Worm (Caenorhabditis elegans): Measurements from ENCODE around the gene pap-3.

Gene pap-3

DNA sequence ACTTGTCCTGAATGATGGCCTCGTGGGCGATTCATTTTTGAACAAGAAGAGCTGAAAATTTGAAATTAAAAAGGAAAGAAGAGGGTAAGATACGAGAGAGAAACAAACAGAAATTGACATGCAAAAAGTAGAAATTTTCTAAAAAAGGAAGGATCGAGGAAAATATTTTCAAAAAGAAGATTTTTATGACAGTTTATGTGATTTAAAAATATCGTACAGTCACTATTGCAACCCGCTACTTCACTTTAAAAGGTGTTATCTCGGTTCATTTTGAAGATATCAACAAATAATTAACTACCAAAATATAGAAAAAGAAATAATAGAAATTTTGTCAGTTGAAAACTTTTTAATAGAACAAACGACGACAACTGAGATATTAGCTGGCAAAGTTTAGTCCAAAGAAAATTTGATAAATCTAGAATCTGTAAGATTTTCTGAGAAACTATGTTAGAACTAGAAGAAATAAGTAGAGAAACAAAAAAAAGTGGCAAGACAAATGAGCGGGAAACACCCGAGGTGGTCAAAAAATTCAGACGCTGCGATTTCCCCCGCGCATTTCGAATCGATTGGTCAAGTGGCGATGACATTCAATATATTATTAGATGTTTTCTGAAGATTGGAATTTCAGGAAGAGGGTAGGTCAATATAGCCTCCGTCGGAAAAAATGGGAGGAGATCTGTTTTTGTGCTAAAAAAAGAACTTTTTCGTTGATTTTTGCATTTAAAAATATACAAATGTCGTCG is 7.4 kb upstream of the pap-3 start, which contains the start of gene Y6D1A.1:
TSS of gene Y6D1A.1 (minus strand) at position 51 of the 743 bp plus-strand sequence.
- no peak for TF ChIP-seq sox-4 (tag; optimal IDR thresholded peaks at IDR 0.05)
- no peak for TF ChIP-seq unc-55 (GFP tag; optimal IDR thresholded peaks at IDR 0.05)
- TF ChIP-seq K02D7.2 (tag; optimal IDR thresholded peaks at IDR 0.05): no peak
- no peak for TF ChIP-seq pha-4 (tag; optimal IDR thresholded peaks at IDR 0.05)
- no peak for TF ChIP-seq fkh-10 (GFP tag; optimal IDR thresholded peaks at IDR 0.05)
- TF ChIP-seq che-1 (tag; optimal IDR thresholded peaks at IDR 0.05): no peak
- TF ChIP-seq dve-1 (tag; optimal IDR thresholded peaks at IDR 0.05): no peak
- TF ChIP-seq ceh-22 (tag; optimal IDR thresholded peaks at IDR 0.05): no peak
- no peak for TF ChIP-seq zip-5 (tag; optimal IDR thresholded peaks at IDR 0.05)
- no peak for TF ChIP-seq ceh-18 (tag; optimal IDR thresholded peaks at IDR 0.05)
- TF ChIP-seq hlh-30 (tag; optimal IDR thresholded peaks at IDR 0.05; ENCODE audit: insufficient read depth): no peak
- no peak for TF ChIP-seq pat-9 (tag; optimal IDR thresholded peaks at IDR 0.05)
- TF ChIP-seq ama-1 (optimal IDR thresholded peaks at IDR 0.05): no peak
- no peak for TF ChIP-seq nfya-1 (tag; optimal IDR thresholded peaks at IDR 0.05)

DNA sequence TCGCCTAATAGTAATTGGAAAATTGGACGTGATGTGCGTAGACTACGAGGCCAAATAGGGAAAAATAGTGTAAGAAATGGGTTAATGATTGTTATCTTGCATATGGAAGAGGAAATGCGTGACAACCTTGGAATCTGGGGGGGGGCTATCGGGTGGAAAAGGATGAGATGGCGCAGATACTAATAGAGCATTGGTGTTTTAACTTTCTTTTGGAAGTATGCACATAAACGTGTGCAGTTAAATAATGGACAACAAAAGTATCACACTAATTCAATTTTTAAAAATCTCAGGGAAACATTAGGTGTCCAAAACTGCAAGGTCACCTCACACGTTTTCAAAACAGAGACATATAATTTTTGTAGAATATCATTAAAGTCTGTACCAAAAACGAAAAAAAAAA is 3.4 kb upstream of the pap-3 start, which contains the start of gene Y6D1A.2:
TSS of gene Y6D1A.2 (minus strand) at position 101 of the 400 bp plus-strand sequence.
- TF ChIP-seq hlh-6 (tag; optimal IDR thresholded peaks at IDR 0.05): no peak
- no peak for TF ChIP-seq ceh-14 (tag; optimal IDR thresholded peaks at IDR 0.05)
- no peak for TF ChIP-seq pha-2 (tag; optimal IDR thresholded peaks at IDR 0.05)
- no peak for TF ChIP-seq mec-3 (tag; optimal IDR thresholded peaks at IDR 0.05; ENCODE audit: borderline replicate concordance)
- TF ChIP-seq ceh-2 (tag; optimal IDR thresholded peaks at IDR 0.05): no peak
- no peak for TF ChIP-seq pqm-1 (tag; optimal IDR thresholded peaks at IDR 0.05)
- TF ChIP-seq sdc-2 (tag; optimal IDR thresholded peaks at IDR 0.05): no peak
- TF ChIP-seq ceh-30 (tag; optimal IDR thresholded peaks at IDR 0.05): no peak
- no peak for TF ChIP-seq ets-4 (tag; optimal IDR thresholded peaks at IDR 0.05)
- no peak for TF ChIP-seq ceh-34 (tag; optimal IDR thresholded peaks at IDR 0.05)
- no peak for TF ChIP-seq ttx-3 (tag; optimal IDR thresholded peaks at IDR 0.05)

DNA sequence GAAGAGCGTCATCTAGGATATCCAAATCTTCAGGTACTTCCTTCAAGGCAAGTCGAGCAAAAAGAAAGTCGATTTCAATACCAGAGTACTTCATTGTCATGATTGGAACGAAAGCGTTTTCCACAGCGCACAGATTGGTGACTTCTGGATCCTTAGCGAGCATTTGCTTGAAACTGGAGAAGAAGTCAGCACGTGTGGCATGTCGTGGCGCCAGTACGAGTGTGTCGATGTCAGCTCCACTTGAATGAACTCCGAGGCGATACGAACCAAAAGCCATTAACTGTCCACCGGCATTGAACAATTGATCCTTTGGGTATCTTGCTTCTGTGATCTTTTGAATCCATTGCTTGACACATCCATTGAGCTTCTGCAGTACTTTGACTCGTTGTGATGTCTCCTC is 361 bp downstream of the pap-3 start:
- no peak for TF ChIP-seq hlh-30 (tag; optimal IDR thresholded peaks at IDR 0.05; ENCODE audit: insufficient read depth)
- TF ChIP-seq pqm-1 (tag; optimal IDR thresholded peaks at IDR 0.05): no peak
- TF ChIP-seq ceh-6 (GFP tag; optimal IDR thresholded peaks at IDR 0.05): no peak
- TF ChIP-seq dmd-4 (tag; optimal IDR thresholded peaks at IDR 0.05; ENCODE audit: borderline replicate concordance): no peak
- TF ChIP-seq unc-42 (tag; optimal IDR thresholded peaks at IDR 0.05): no peak
- TF ChIP-seq ceh-45 (GFP tag; IDR thresholded peaks at IDR 0.05): no peak
- no peak for TF ChIP-seq elt-2 (tag; optimal IDR thresholded peaks at IDR 0.05)
- no peak for TF ChIP-seq hlh-13 (GFP tag; optimal IDR thresholded peaks at IDR 0.05)
- TF ChIP-seq ceh-18 (tag; optimal IDR thresholded peaks at IDR 0.05): no peak
- no peak for TF ChIP-seq ahr-1 (tag; optimal IDR thresholded peaks at IDR 0.05)
- no peak for TF ChIP-seq ttx-3 (tag; optimal IDR thresholded peaks at IDR 0.05)
- no peak for TF ChIP-seq dve-1 (tag; optimal IDR thresholded peaks at IDR 0.05)
- no peak for TF ChIP-seq pax-1 (tag; optimal IDR thresholded peaks at IDR 0.05)
- no peak for TF ChIP-seq gmeb-2 (tag; optimal IDR thresholded peaks at IDR 0.05)
- no peak for TF ChIP-seq ceh-24 (tag; optimal IDR thresholded peaks at IDR 0.05)
- no peak for TF ChIP-seq Y22D7AL.16 (tag; optimal IDR thresholded peaks at IDR 0.05)

DNA sequence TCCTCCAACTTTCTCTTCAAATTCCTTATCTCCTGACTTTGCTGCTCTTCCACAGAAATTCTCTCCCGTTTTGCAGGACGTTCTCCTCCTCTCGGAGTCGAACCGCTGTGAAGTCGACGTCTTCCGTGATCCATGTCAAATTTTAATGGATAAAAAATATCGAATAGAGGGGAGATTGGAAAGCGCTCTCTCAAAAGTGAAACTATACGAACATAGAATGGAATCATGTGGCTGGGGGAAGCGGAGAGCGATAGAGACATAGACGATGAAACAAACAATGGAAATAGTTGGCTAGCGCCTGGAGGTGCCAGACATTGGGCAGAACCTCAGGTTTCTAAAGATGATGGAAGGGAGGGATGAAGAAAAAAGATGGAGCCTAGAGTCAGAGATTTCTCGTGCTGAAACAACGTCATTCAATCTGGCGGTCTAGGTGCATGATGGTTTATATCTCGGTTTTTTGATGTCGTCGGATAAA is 2.4 kb downstream of the pap-3 start, which contains the start of gene F43G6.8:
TSS of gene F43G6.8 (minus strand) at position 198 of the 475 bp plus-strand sequence.
- no peak for TF ChIP-seq ceh-24 (tag; optimal IDR thresholded peaks at IDR 0.05)
- no peak for TF ChIP-seq nhr-232 (tag; optimal IDR thresholded peaks at IDR 0.05)
- TF ChIP-seq dmd-4 (tag; optimal IDR thresholded peaks at IDR 0.05; ENCODE audit: borderline replicate concordance): no peak
- peak; percentile 14 for TF ChIP-seq ceh-18 (tag; optimal IDR thresholded peaks at IDR 0.05)
- TF ChIP-seq tbx-2 (tag; optimal IDR thresholded peaks at IDR 0.05): peak; percentile 26
- no peak for TF ChIP-seq ceh-30 (tag; optimal IDR thresholded peaks at IDR 0.05)
- TF ChIP-seq ceh-34 (tag; optimal IDR thresholded peaks at IDR 0.05): no peak
- TF ChIP-seq pha-2 (tag; optimal IDR thresholded peaks at IDR 0.05): no peak
- TF ChIP-seq ceh-31 (tag; optimal IDR thresholded peaks at IDR 0.05): peak; percentile 28
- peak; percentile 84 for TF ChIP-seq hlh-30 (tag; optimal IDR thresholded peaks at IDR 0.05; ENCODE audit: insufficient read depth)
- no peak for TF ChIP-seq ahr-1 (tag; optimal IDR thresholded peaks at IDR 0.05)
- TF ChIP-seq pag-3 (tag; optimal IDR thresholded peaks at IDR 0.05; ENCODE audit: borderline replicate concordance): no peak
- TF ChIP-seq eyg-1 (tag; optimal IDR thresholded peaks at IDR 0.05): no peak
- TF ChIP-seq ceh-14 (tag; optimal IDR thresholded peaks at IDR 0.05): no peak
- no peak for TF ChIP-seq sox-4 (tag; optimal IDR thresholded peaks at IDR 0.05)
- TF ChIP-seq npax-4 (tag; optimal IDR thresholded peaks at IDR 0.05): no peak
- TF ChIP-seq ceh-22 (tag; optimal IDR thresholded peaks at IDR 0.05): no peak
- TF ChIP-seq odd-2 (tag; optimal IDR thresholded peaks at IDR 0.05): no peak
- TF ChIP-seq nfya-1 (tag; optimal IDR thresholded peaks at IDR 0.05): peak; percentile 21
- TF ChIP-seq ceh-9 (tag; optimal IDR thresholded peaks at IDR 0.05): no peak
- no peak for TF ChIP-seq fkh-10 (GFP tag; optimal IDR thresholded peaks at IDR 0.05)
- TF ChIP-seq hlh-6 (tag; optimal IDR thresholded peaks at IDR 0.05): no peak
- TF ChIP-seq ttx-3 (tag; optimal IDR thresholded peaks at IDR 0.05): no peak

Data from whole organism, late embryonic.